Worm (Caenorhabditis elegans) whole organism, L4 larva: Measurements from ENCODE around the gene H13N06.7.

Source experiments
- F26F4.8 ChIP-seq: fragments of 200-800 bp; sonication (Bioruptor generic); conservative IDR thresholded peaks from 2 replicates; pipeline ENCODE4 v1.3.6; 2022; ENCODE audit warnings: missing genetic modification characterization, missing compliant biosample characterization
- F49E8.2 ChIP-seq: sonication (generic microtip); optimal IDR thresholded peaks from 2 replicates; lab custom pipeline; 2016; ENCODE audit warnings: missing compliant biosample characterization, mild to moderate bottlenecking, missing genetic modification characterization, borderline replicate concordance
- Y75B8A.6 ChIP-seq: fragments of 200-800 bp; sonication (Bioruptor generic); IDR thresholded peaks from 2 replicates; pipeline ENCODE4 v1.3.6; 2022; ENCODE audit warnings: missing genetic modification reagents, missing genetic modification characterization, missing compliant biosample characterization
- ZK337.2 ChIP-seq: fragments of 200-800 bp; sonication (Bioruptor generic); IDR thresholded peaks from 2 replicates; pipeline ENCODE4 v1.3.6; 2022; ENCODE audit warnings: missing genetic modification reagents, missing genetic modification characterization, missing compliant biosample characterization
- ama-1 ChIP-seq: fragments of 150-350 bp; optimal IDR thresholded peaks from 2 replicates; lab custom pipeline; 2014; ENCODE audit warnings: inconsistent platforms, mixed read lengths
- ceh-32 ChIP-seq: sonication (generic microtip); optimal IDR thresholded peaks from 2 replicates; lab custom pipeline; 2016; ENCODE audit warnings: mild to moderate bottlenecking, missing genetic modification characterization, missing compliant biosample characterization; ENCODE audit not compliant: poor library complexity
- ces-1 ChIP-seq: fragments of 150-350 bp; sonication (generic microtip); optimal IDR thresholded peaks from 4 replicates; lab custom pipeline; 2014; ENCODE audit warnings: missing biosample characterization, missing genetic modification reagents, missing genetic modification characterization
- cey-2 ChIP-seq: sonication (generic microtip); optimal IDR thresholded peaks from 3 replicates; lab custom pipeline; 2017; ENCODE audit warnings: missing genetic modification characterization, mild to moderate bottlenecking, missing compliant biosample characterization, antibody characterized with exemption, borderline replicate concordance; ENCODE audit not compliant: insufficient read depth
- ctbp-1 ChIP-seq: fragments of 200-800 bp; sonication (Bioruptor generic); IDR thresholded peaks from 2 replicates; pipeline ENCODE4 v1.3.6; 2022; ENCODE audit warnings: missing genetic modification reagents, missing genetic modification characterization, missing compliant biosample characterization
- daf-16 ChIP-seq, 3 experiments: sonication (generic microtip); optimal IDR thresholded peaks; 2 replicates each; lab custom pipeline; 2016 to 2017; ENCODE audit warnings: missing genetic modification characterization in 3 of 3, missing genetic modification reagents in 3 of 3, mild to moderate bottlenecking in 2 of 3, missing compliant biosample characterization in 2 of 3, missing biosample characterization in 1 of 3, moderate library complexity in 1 of 3
- daf-8 ChIP-seq: fragments of 200-800 bp; sonication (Bioruptor generic); IDR thresholded peaks from 2 replicates; pipeline ENCODE4 v1.3.6; 2022; ENCODE audit warnings: missing genetic modification characterization, missing compliant biosample characterization
- dmd-6 ChIP-seq: fragments of 200-800 bp; sonication (Bioruptor generic); IDR thresholded peaks from 2 replicates; pipeline ENCODE4 v1.3.6; 2022; ENCODE audit warnings: missing genetic modification reagents, missing genetic modification characterization, missing compliant biosample characterization
- dmd-9 ChIP-seq: fragments of 200-800 bp; sonication (Bioruptor generic); IDR thresholded peaks from 2 replicates; pipeline ENCODE4 v1.3.6; 2022; ENCODE audit warnings: missing genetic modification reagents, missing genetic modification characterization, missing compliant biosample characterization
- duxl-1 ChIP-seq: sonication (generic microtip); optimal IDR thresholded peaks from 2 replicates; lab custom pipeline; 2016; ENCODE audit warnings: mild to moderate bottlenecking, missing genetic modification characterization, moderate library complexity, missing compliant biosample characterization; ENCODE audit not compliant: poor library complexity
- dve-1 ChIP-seq: sonication (generic microtip); optimal IDR thresholded peaks from 2 replicates; lab custom pipeline; 2017; ENCODE audit warnings: antibody characterized with exemption, mild to moderate bottlenecking, missing genetic modification characterization, missing compliant biosample characterization; ENCODE audit not compliant: insufficient read depth
- egl-43 ChIP-seq: fragments of 200-800 bp; sonication (Bioruptor generic); IDR thresholded peaks from 2 replicates; pipeline ENCODE4 v1.3.6; 2022; ENCODE audit warnings: missing genetic modification reagents, missing genetic modification characterization, missing compliant biosample characterization
- fos-1 ChIP-seq: fragments of 150-350 bp; optimal IDR thresholded peaks from 2 replicates; lab custom pipeline; 2014; ENCODE audit warnings: missing biosample characterization, missing genetic modification characterization
- hif-1 ChIP-seq, 2 experiments: sonication (generic microtip); optimal IDR thresholded peaks; 2 replicates each; lab custom pipeline; 2016 to 2017; ENCODE audit warnings: missing compliant biosample characterization in 2 of 2, missing genetic modification characterization in 2 of 2, missing genetic modification reagents in 2 of 2, missing genotype in 2 of 2, mild to moderate bottlenecking in 1 of 2
- hlh-11 ChIP-seq: fragments of 200-800 bp; sonication (Bioruptor generic); optimal IDR thresholded peaks from 2 replicates; lab custom pipeline; 2018; ENCODE audit warnings: mild to moderate bottlenecking, missing genetic modification characterization, missing compliant biosample characterization
- hlh-30 ChIP-seq: sonication (generic microtip); optimal IDR thresholded peaks from 2 replicates; lab custom pipeline; 2017; ENCODE audit warnings: antibody characterized with exemption, mild to moderate bottlenecking, missing genetic modification characterization, missing compliant biosample characterization; ENCODE audit not compliant: insufficient read depth
- hmg-1.1 ChIP-seq: fragments of 200-800 bp; sonication (Bioruptor generic); IDR thresholded peaks from 2 replicates; pipeline ENCODE4 v1.3.6; 2022; ENCODE audit warnings: missing genetic modification reagents, missing genetic modification characterization, missing compliant biosample characterization
- jun-1 ChIP-seq: fragments of 150-350 bp; optimal IDR thresholded peaks from 2 replicates; lab custom pipeline; 2014; ENCODE audit warnings: missing biosample characterization, missing genetic modification reagents, missing genetic modification characterization
- lim-7 ChIP-seq: fragments of 200-800 bp; sonication (Bioruptor generic); IDR thresholded peaks from 2 replicates; pipeline ENCODE4 v1.3.6; 2022; ENCODE audit warnings: missing genetic modification characterization, missing compliant biosample characterization
- lin-29 ChIP-seq: fragments of 200-800 bp; sonication (Bioruptor generic); IDR thresholded peaks from 2 replicates; pipeline ENCODE4 v1.3.6; 2022; ENCODE audit warnings: missing genetic modification reagents, missing genetic modification characterization, missing compliant biosample characterization
- lin-39 ChIP-seq: fragments of 150-350 bp; optimal IDR thresholded peaks from 2 replicates; lab custom pipeline; 2014; ENCODE audit warnings: missing biosample characterization, missing genetic modification reagents, missing genetic modification characterization
- lir-3 ChIP-seq: sonication (generic microtip); optimal IDR thresholded peaks from 2 replicates; lab custom pipeline; 2016; ENCODE audit warnings: mild to moderate bottlenecking, missing genetic modification characterization, missing compliant biosample characterization
- madf-5 ChIP-seq, 2 experiments: fragments of 200-800 bp; sonication (Bioruptor generic); IDR thresholded peaks; 2 replicates each; pipeline ENCODE4 v1.3.6; 2022; ENCODE audit warnings: missing compliant biosample characterization in 2 of 2, missing genetic modification characterization in 2 of 2
- mdt-29 ChIP-seq: fragments of 200-800 bp; sonication (Bioruptor generic); IDR thresholded peaks from 2 replicates; pipeline ENCODE4 v1.3.6; 2022; ENCODE audit warnings: missing genetic modification reagents, missing genetic modification characterization, missing compliant biosample characterization
- mep-1 ChIP-seq: fragments of 150-350 bp; sonication (generic microtip); optimal IDR thresholded peaks from 3 replicates; lab custom pipeline; 2014; ENCODE audit warnings: missing biosample characterization, missing genetic modification characterization
- nhr-11 ChIP-seq: fragments of 150-350 bp; optimal IDR thresholded peaks from 2 replicates; lab custom pipeline; 2014; ENCODE audit warnings: missing biosample characterization, missing genetic modification characterization
- nhr-25 ChIP-seq: sonication (generic microtip); optimal IDR thresholded peaks from 2 replicates; lab custom pipeline; 2017; ENCODE audit warnings: missing genetic modification characterization, mild to moderate bottlenecking, missing compliant biosample characterization, antibody characterized with exemption, moderate library complexity, borderline replicate concordance; ENCODE audit not compliant: insufficient read depth
- nhr-28 ChIP-seq: fragments of 150-350 bp; optimal IDR thresholded peaks from 2 replicates; lab custom pipeline; 2014; ENCODE audit warnings: missing biosample characterization, missing genetic modification characterization
- nhr-42 ChIP-seq: fragments of 200-800 bp; sonication (Bioruptor generic); IDR thresholded peaks from 2 replicates; pipeline ENCODE4 v1.3.6; 2022; ENCODE audit warnings: missing genetic modification characterization, missing compliant biosample characterization
- nhr-48 ChIP-seq: sonication (generic microtip); optimal IDR thresholded peaks from 2 replicates; lab custom pipeline; 2016; ENCODE audit warnings: mild to moderate bottlenecking, missing genetic modification characterization, missing compliant biosample characterization
- nhr-76 ChIP-seq: fragments of 150-350 bp; optimal IDR thresholded peaks from 2 replicates; lab custom pipeline; 2014; ENCODE audit warnings: missing biosample characterization, missing genetic modification characterization
- nhr-77 ChIP-seq: fragments of 150-350 bp; optimal IDR thresholded peaks from 2 replicates; lab custom pipeline; 2014; ENCODE audit warnings: missing biosample characterization, missing genetic modification characterization
- pha-4 ChIP-seq, 2 experiments: fragments of 150-350 bp in 1 of 2; fragments of 200-800 bp in 1 of 2; sonication (Bioruptor generic) in 1 of 2; IDR thresholded peaks in 1 of 2; optimal IDR thresholded peaks in 1 of 2; 2 replicates each; pipeline versions ENCODE4 v1.3.6 to Lab custom; 2014 to 2022; ENCODE audit warnings: missing genetic modification characterization in 2 of 2, missing genetic modification reagents in 2 of 2, missing biosample characterization in 1 of 2, missing compliant biosample characterization in 1 of 2
- php-3 ChIP-seq: fragments of 200-800 bp; sonication (Bioruptor generic); IDR thresholded peaks from 2 replicates; pipeline ENCODE4 v1.3.6; 2022; ENCODE audit warnings: missing genetic modification reagents, missing genetic modification characterization, missing compliant biosample characterization
- rbr-2 ChIP-seq: sonication (generic microtip); optimal IDR thresholded peaks from 2 replicates; lab custom pipeline; 2016; ENCODE audit warnings: missing genotype, missing genetic modification characterization, missing compliant biosample characterization
- sdz-12 ChIP-seq: fragments of 200-800 bp; sonication (Bioruptor generic); optimal IDR thresholded peaks from 2 replicates; lab custom pipeline; 2018; ENCODE audit warnings: mild to moderate bottlenecking, missing genetic modification characterization, missing compliant biosample characterization
- snpc-1.2 ChIP-seq: fragments of 200-800 bp; sonication (Bioruptor generic); IDR thresholded peaks from 2 replicates; pipeline ENCODE4 v1.3.6; 2022; ENCODE audit warnings: missing genetic modification reagents, missing genetic modification characterization, missing compliant biosample characterization
- snpc-4 ChIP-seq: fragments of 150-350 bp; optimal IDR thresholded peaks from 2 replicates; lab custom pipeline; 2014; ENCODE audit warnings: missing biosample characterization, missing genetic modification characterization
- tag-97 ChIP-seq: fragments of 200-800 bp; sonication (Bioruptor generic); IDR thresholded peaks from 2 replicates; pipeline ENCODE4 v1.3.6; 2022; ENCODE audit warnings: missing genetic modification characterization, missing compliant biosample characterization
- tra-1 ChIP-seq: fragments of 200-800 bp; sonication (Bioruptor generic); IDR thresholded peaks from 2 replicates; pipeline ENCODE4 v1.3.6; 2022; ENCODE audit warnings: missing genetic modification reagents, missing genetic modification characterization, missing compliant biosample characterization
- unc-62 ChIP-seq, 3 experiments: fragments of 150-350 bp in 1 of 3; sonication (generic microtip); optimal IDR thresholded peaks in 2 of 3; peaks in 1 of 3; 1 replicate in 1 of 3; 2 replicates in 2 of 3; lab custom pipeline; 2014 to 2017; ENCODE audit warnings: missing biosample characterization in 3 of 3, missing genetic modification characterization in 3 of 3, missing genetic modification reagents in 3 of 3, missing genotype in 1 of 3
- vab-7 ChIP-seq: fragments of 200-800 bp; sonication (Bioruptor generic); IDR thresholded peaks from 2 replicates; pipeline ENCODE4 v1.3.6; 2022; ENCODE audit warnings: missing genetic modification reagents, missing genetic modification characterization, missing compliant biosample characterization
- zfp-2 ChIP-seq: sonication (generic microtip); optimal IDR thresholded peaks from 2 replicates; lab custom pipeline; 2016; ENCODE audit warnings: mild to moderate bottlenecking, missing genetic modification characterization, missing compliant biosample characterization
- zip-11 ChIP-seq: fragments of 200-800 bp; sonication (Bioruptor generic); IDR thresholded peaks from 2 replicates; pipeline ENCODE4 v1.3.6; 2022; ENCODE audit warnings: missing genetic modification characterization, missing compliant biosample characterization

H13N06.7 gene

DNA sequence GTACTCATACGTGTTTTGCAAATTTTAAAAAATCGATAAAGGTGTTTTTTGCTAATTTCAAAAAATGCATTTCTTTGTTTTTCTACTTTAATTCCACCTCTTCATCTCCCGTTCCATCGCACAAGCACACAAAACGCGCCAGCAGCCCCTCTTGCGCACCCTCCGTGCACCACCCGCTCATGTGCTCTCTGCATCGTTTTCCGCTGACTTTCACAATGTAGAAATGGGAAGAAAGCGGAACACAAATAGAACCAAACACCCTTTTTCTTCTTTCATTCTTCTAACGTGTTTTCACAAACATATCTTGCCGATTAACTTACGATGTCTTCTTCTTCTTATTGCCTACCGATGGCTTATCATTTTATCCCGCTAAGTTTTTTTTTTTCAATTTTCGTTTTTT lies 10.2 kb upstream of the H13N06.7 start (continued):
- TF ChIP-seq cey-2 (tag; lab: Kevin White, UChicago) (no peak), F49E8.2 (tag; lab: Kevin White, UChicago) (no peak), ZK337.2 (GFP tag; lab: Robert Waterston, UW) (no peak), tra-1 (GFP tag; lab: Robert Waterston, UW) (no peak), vab-7 (GFP tag; lab: Robert Waterston, UW) (no peak), nhr-28 (peak; percentile 76), ama-1 (lab: Kevin White, UChicago) (peak; percentile 4), nhr-48 (tag; lab: Kevin White, UChicago) (peak; percentile 65), duxl-1 (tag; lab: Kevin White, UChicago) (peak; percentile 61), unc-62 (GFP tag; optimal IDR thresholded peaks at IDR 0.05 in 1 of 2; lab: Kevin White, UChicago) (no peak), unc-62 (tag; optimal IDR thresholded peaks at IDR 0.05; lab: Kevin White, UChicago) (no peak), jun-1 (no peak), hmg-1.1 (peak; percentile 89), nhr-77 (tag; lab: Kevin White, UChicago) (peak; percentile 75), hlh-11 (peak; percentile 93), hlh-30 (tag; lab: Kevin White, UChicago) (peak; percentile 96), mdt-29 (peak; percentile 53; the same call in 1 of the 2 replicates), snpc-1.2 (GFP tag; lab: Robert Waterston, UW) (no peak), lin-29 (GFP tag; lab: Robert Waterston, UW) (no peak), madf-5 (GFP tag; IDR thresholded peaks at IDR 0.05; lab: Robert Waterston, UW) (no peak), nhr-76 (tag; lab: Kevin White, UChicago) (no peak), nhr-25 (peak; percentile 41), nhr-42 (GFP tag; lab: Robert Waterston, UW) (peak; percentile 81; the same call in 1 of the 2 replicates), zfp-2 (tag; lab: Kevin White, UChicago) (no peak), ctbp-1 (GFP tag; lab: Robert Waterston, UW) (peak; percentile 80), sdz-12 (GFP tag; lab: Kevin White, UChicago) (no peak), lin-39 (tag; lab: Kevin White, UChicago) (no peak), Y75B8A.6 (GFP tag; lab: Robert Waterston, UW) (no peak), dve-1 (tag; lab: Kevin White, UChicago) (peak; percentile 94), egl-43 (GFP tag; lab: Robert Waterston, UW) (peak; percentile 75), mep-1 (tag; lab: Kevin White, UChicago) (peak; percentile 92), dmd-6 (peak; percentile 92), ceh-32 (no peak), lir-3 (tag; lab: Kevin White, UChicago) (no peak), rbr-2 (tag; lab: Kevin White, UChicago) (peak; percentile 87), dmd-9 (GFP tag; lab: Robert Waterston, UW) (peak; percentile 73; the same call in 1 of the 2 replicates), daf-8 (GFP tag; lab: Robert Waterston, UW) (no peak), ces-1 (GFP tag; lab: Kevin White, UChicago) (peak; percentile 12), snpc-4 (no peak), nhr-11 (peak; percentile 62), php-3 (GFP tag; lab: Robert Waterston, UW) (no peak), daf-16 (GFP tag; optimal IDR thresholded peaks at IDR 0.05; lab: Kevin White, UChicago) (peak in 1 of 2 experiments; percentile 59), daf-16 (tag; optimal IDR thresholded peaks at IDR 0.05; lab: Kevin White, UChicago) (peak; percentile 35), lim-7 (no peak), fos-1 (tag; lab: Kevin White, UChicago) (no peak), zip-11 (GFP tag; lab: Robert Waterston, UW) (no peak), F26F4.8 (GFP tag; lab: Robert Waterston, UW) (no peak), pha-4 (GFP tag; IDR thresholded peaks at IDR 0.05; lab: Robert Waterston, UW) (peak; percentile 53; the same call in 1 of the 2 replicates), pha-4 (tag; optimal IDR thresholded peaks at IDR 0.05; lab: Kevin White, UChicago) (no peak), tag-97 (no peak), hif-1 (tag; optimal IDR thresholded peaks at IDR 0.05; lab: Kevin White, UChicago) (peak in 1 of 2 experiments; percentile 55)
